Worm (Caenorhabditis elegans): ENCODE results near the gene T16G1.5.
A peak's percentile ranks its signal among the peaks of the same experiment; 100 is the strongest.

The T16G1.5 gene

ce11 chrV:12904054-12904453 lies 35.3 kb downstream of the T16G1.5 start, which contains the start of gene ttr-27:
Gene ttr-27, minus strand, starts transcription at chrV:12904098.
- TF ChIP-seq sma-9 (GFP tag; optimal IDR thresholded peaks at IDR 0.05) (peak; percentile 21), sma-9 (tag; optimal IDR thresholded peaks at IDR 0.05) (no peak), elt-3 (tag; optimal IDR thresholded peaks at IDR 0.05) (no peak), elt-1 (tag; optimal IDR thresholded peaks at IDR 0.05) (no peak), ztf-1 (GFP tag; conservative IDR thresholded peaks at IDR 0.05) (no peak), nhr-21 (tag; optimal IDR thresholded peaks at IDR 0.05) (no peak), F13H6.1 (tag; optimal IDR thresholded peaks at IDR 0.05) (peak; percentile 67), ama-1 (optimal IDR thresholded peaks at IDR 0.05) (no peak)

- TF ChIP-seq blmp-1 (tag; optimal IDR thresholded peaks at IDR 0.05; ENCODE audit: insufficient read depth) (no peak), peb-1 (tag; optimal IDR thresholded peaks at IDR 0.05) (no peak), nhr-11 (tag; optimal IDR thresholded peaks at IDR 0.05) (no peak), snpc-4 (tag; optimal IDR thresholded peaks at IDR 0.05) (no peak), lin-11 (tag; optimal IDR thresholded peaks at IDR 0.05) (no peak), mdl-1 (tag; optimal IDR thresholded peaks at IDR 0.05) (no peak), ZK546.5 (tag; optimal IDR thresholded peaks at IDR 0.05) (no peak), elt-3 (tag; optimal IDR thresholded peaks at IDR 0.05) (no peak), nhr-129 (tag; optimal IDR thresholded peaks at IDR 0.05) (no peak), C34F6.9 (tag; optimal IDR thresholded peaks at IDR 0.05) (no peak), ceh-82 (tag; optimal IDR thresholded peaks at IDR 0.05) (no peak), egl-27 (tag; optimal IDR thresholded peaks at IDR 0.05) (no peak)
These were observed 38.1 kb downstream of the T16G1.5 start for ce11 chrV:12901301-12901700.

ce11 chrV:12898583-12899232 lies 40.6 kb downstream of the T16G1.5 start:
- peak; percentile 0 for TF ChIP-seq C34F6.9 (tag; optimal IDR thresholded peaks at IDR 0.05)
- TF ChIP-seq nhr-11 (tag; optimal IDR thresholded peaks at IDR 0.05) = no peak
- no peak for TF ChIP-seq nhr-77 (tag; optimal IDR thresholded peaks at IDR 0.05)
- peak; percentile 34 for TF ChIP-seq unc-55 (GFP tag; optimal IDR thresholded peaks at IDR 0.05)
- no peak for TF ChIP-seq peb-1 (tag; optimal IDR thresholded peaks at IDR 0.05)
- no peak for TF ChIP-seq zag-1 (tag; optimal IDR thresholded peaks at IDR 0.05)
- no peak for TF ChIP-seq ztf-1 (GFP tag; conservative IDR thresholded peaks at IDR 0.05)
- no peak for TF ChIP-seq R02D3.7 (tag; optimal IDR thresholded peaks at IDR 0.05)
- no peak for TF ChIP-seq crh-2 (tag; optimal IDR thresholded peaks at IDR 0.05)
- TF ChIP-seq blmp-1 (tag; optimal IDR thresholded peaks at IDR 0.05; ENCODE audit: insufficient read depth) = no peak
- TF ChIP-seq snpc-4 (tag; optimal IDR thresholded peaks at IDR 0.05) = no peak
- TF ChIP-seq F13H6.1 (tag; optimal IDR thresholded peaks at IDR 0.05) = no peak
- no peak for TF ChIP-seq aly-2 (tag; optimal IDR thresholded peaks at IDR 0.05)
- TF ChIP-seq sma-9 (GFP tag; optimal IDR thresholded peaks at IDR 0.05) = no peak
- TF ChIP-seq sma-9 (tag; optimal IDR thresholded peaks at IDR 0.05) = no peak
- no peak for TF ChIP-seq mbf-1 (tag; optimal IDR thresholded peaks at IDR 0.05)
- no peak for TF ChIP-seq elt-3 (tag; optimal IDR thresholded peaks at IDR 0.05)
- no peak for TF ChIP-seq nhr-21 (tag; optimal IDR thresholded peaks at IDR 0.05)
- peak; percentile 37 for TF ChIP-seq mab-5 (tag; optimal IDR thresholded peaks at IDR 0.05)
- TF ChIP-seq lin-39 (tag; optimal IDR thresholded peaks at IDR 0.05) = no peak
- no peak for TF ChIP-seq nhr-237 (tag; optimal IDR thresholded peaks at IDR 0.05)
- TF ChIP-seq ZK546.5 (tag; optimal IDR thresholded peaks at IDR 0.05) = no peak

ce11 chrV:12897338-12897737 lies 42.0 kb downstream of the T16G1.5 start:
- peak; percentile 26 for TF ChIP-seq unc-55 (GFP tag; optimal IDR thresholded peaks at IDR 0.05)
- no peak for TF ChIP-seq mbf-1 (tag; optimal IDR thresholded peaks at IDR 0.05)
- no peak for TF ChIP-seq ZK546.5 (tag; optimal IDR thresholded peaks at IDR 0.05)

ce11 chrV:12896850-12897249 lies 42.5 kb downstream of the T16G1.5 start:
- TF ChIP-seq mdl-1 (tag; optimal IDR thresholded peaks at IDR 0.05) (no peak), crh-2 (tag; optimal IDR thresholded peaks at IDR 0.05) (peak; percentile 22), nhr-129 (tag; optimal IDR thresholded peaks at IDR 0.05) (peak; percentile 14), nhr-11 (tag; optimal IDR thresholded peaks at IDR 0.05) (no peak), unc-62 (GFP tag; optimal IDR thresholded peaks at IDR 0.05) (no peak), F13H6.1 (tag; optimal IDR thresholded peaks at IDR 0.05) (peak; percentile 15), ztf-11 (tag; optimal IDR thresholded peaks at IDR 0.05) (no peak), aly-2 (tag; optimal IDR thresholded peaks at IDR 0.05) (no peak), nhr-12 (tag; optimal IDR thresholded peaks at IDR 0.05) (no peak)

All from whole organism, L2 larva.